Fruit fly (Drosophila melanogaster): ENCODE results near the gene Dus3.

Dus3 gene

dm6 chr2L:19791321-19792281 is 32.9 kb downstream of the Dus3 start, which contains the start of the genes CdGAPr and CG10466:
Gene CdGAPr (minus strand): TSS chr2L:19791882.
Gene CG10466 (plus strand): TSS chr2L:19792104.
- TF ChIP-seq Hnf4 (GFP tag; optimal IDR thresholded peaks at IDR 0.05), result peak; percentile 6
- peak; percentile 15 for TF ChIP-seq psq (GFP tag; optimal IDR thresholded peaks at IDR 0.05)
- peak; percentile 26 for TF ChIP-seq h (GFP tag; optimal IDR thresholded peaks at IDR 0.05)
- peak; percentile 3 for TF ChIP-seq Sp1 (GFP tag; optimal IDR thresholded peaks at IDR 0.05)
- no peak for TF ChIP-seq Rel (GFP tag; optimal IDR thresholded peaks at IDR 0.05)
- peak; percentile 25 for TF ChIP-seq Rel (tag; optimal IDR thresholded peaks at IDR 0.05)
- TF ChIP-seq GATAd (GFP tag; optimal IDR thresholded peaks at IDR 0.05), result no peak
- TF ChIP-seq dmrt93B (GFP tag; optimal IDR thresholded peaks at IDR 0.05), result no peak
- TF ChIP-seq N (GFP tag; optimal IDR thresholded peaks at IDR 0.05), result no peak

dm6 chr2L:19795320-19796110 is 36.8 kb downstream of the Dus3 start:
- no peak for TF ChIP-seq Dif (GFP tag; optimal IDR thresholded peaks at IDR 0.05; ENCODE audit: partially characterized antibody)
- no peak for TF ChIP-seq jim (GFP tag; optimal IDR thresholded peaks at IDR 0.05)
- TF ChIP-seq Sp1 (GFP tag; optimal IDR thresholded peaks at IDR 0.05), result no peak
- no peak for TF ChIP-seq Myc (optimal IDR thresholded peaks at IDR 0.05)
- TF ChIP-seq foxo (GFP tag; optimal IDR thresholded peaks at IDR 0.05), result peak in 1 of 2 experiments; percentile 60
- TF ChIP-seq h (GFP tag; optimal IDR thresholded peaks at IDR 0.05), result peak; percentile 51
- TF ChIP-seq CrebA (GFP tag; optimal IDR thresholded peaks at IDR 0.05; ENCODE audit: borderline replicate concordance), result no peak
- no peak for TF ChIP-seq Abd-B (GFP tag; optimal IDR thresholded peaks at IDR 0.05)
- no peak for TF ChIP-seq Rel (GFP tag; optimal IDR thresholded peaks at IDR 0.05)
- no peak for TF ChIP-seq Rel (tag; optimal IDR thresholded peaks at IDR 0.05)
- peak; percentile 44 for TF ChIP-seq fru (GFP tag; optimal IDR thresholded peaks at IDR 0.05)
- TF ChIP-seq sage (GFP tag; optimal IDR thresholded peaks at IDR 0.05), result no peak
- TF ChIP-seq br (GFP tag; optimal IDR thresholded peaks at IDR 0.05), result peak; percentile 28
- TF ChIP-seq rgr (GFP tag; optimal IDR thresholded peaks at IDR 0.05), result peak; percentile 62
- peak; percentile 64 for TF ChIP-seq Hnf4 (GFP tag; optimal IDR thresholded peaks at IDR 0.05)
- peak; percentile 38 for TF ChIP-seq HLH106 (tag; optimal IDR thresholded peaks at IDR 0.05)
- TF ChIP-seq dsf (GFP tag; optimal IDR thresholded peaks at IDR 0.05; ENCODE audit: borderline replicate concordance), result peak; percentile 7
- TF ChIP-seq CG32264 (GFP tag; optimal IDR thresholded peaks at IDR 0.05), result no peak
- peak; percentile 23 for TF ChIP-seq psq (GFP tag; optimal IDR thresholded peaks at IDR 0.05)
- peak; percentile 69 for TF ChIP-seq Hr83 (GFP tag; optimal IDR thresholded peaks at IDR 0.05; ENCODE audit: poor library complexity, severe bottlenecking)
- no peak for TF ChIP-seq Hr78 (GFP tag; optimal IDR thresholded peaks at IDR 0.05)
- TF ChIP-seq Mio (GFP tag; optimal IDR thresholded peaks at IDR 0.05), result no peak
- TF ChIP-seq dl (GFP tag; optimal IDR thresholded peaks at IDR 0.05; ENCODE audit: insufficient read depth in 1 of 2, partially characterized antibody in 2 of 2), result no peak
- TF ChIP-seq sv (GFP tag; optimal IDR thresholded peaks at IDR 0.05), result peak; percentile 30
- TF ChIP-seq Jra (GFP tag; optimal IDR thresholded peaks at IDR 0.05), result peak; percentile 8
- TF ChIP-seq lola (GFP tag; optimal IDR thresholded peaks at IDR 0.05), result no peak
- peak; percentile 40 for TF ChIP-seq ey (GFP tag; optimal IDR thresholded peaks at IDR 0.05)
- peak; percentile 55 for TF ChIP-seq tai (GFP tag; optimal IDR thresholded peaks at IDR 0.05)
- TF ChIP-seq usp (GFP tag; optimal IDR thresholded peaks at IDR 0.05), result no peak
- peak; percentile 81 for TF ChIP-seq woc (GFP tag; optimal IDR thresholded peaks at IDR 0.05)
- no peak for TF ChIP-seq brk (GFP tag; optimal IDR thresholded peaks at IDR 0.05)
- TF ChIP-seq dmrt93B (GFP tag; optimal IDR thresholded peaks at IDR 0.05), result peak; percentile 10
- no peak for TF ChIP-seq GATAd (GFP tag; optimal IDR thresholded peaks at IDR 0.05)

- TF ChIP-seq foxo (GFP tag; optimal IDR thresholded peaks at IDR 0.05), result no peak
- no peak for TF ChIP-seq Hr83 (GFP tag; optimal IDR thresholded peaks at IDR 0.05; ENCODE audit: poor library complexity, severe bottlenecking)
- no peak for TF ChIP-seq Sp1 (GFP tag; optimal IDR thresholded peaks at IDR 0.05)
- TF ChIP-seq ey (GFP tag; optimal IDR thresholded peaks at IDR 0.05), result no peak
- TF ChIP-seq CG32264 (GFP tag; optimal IDR thresholded peaks at IDR 0.05), result no peak
- TF ChIP-seq Hnf4 (GFP tag; optimal IDR thresholded peaks at IDR 0.05), result no peak
- no peak for TF ChIP-seq dl (GFP tag; optimal IDR thresholded peaks at IDR 0.05; ENCODE audit: insufficient read depth in 1 of 2, partially characterized antibody in 2 of 2)
- TF ChIP-seq sage (GFP tag; optimal IDR thresholded peaks at IDR 0.05), result no peak
- no peak for TF ChIP-seq N (GFP tag; optimal IDR thresholded peaks at IDR 0.05)
- TF ChIP-seq brk (GFP tag; optimal IDR thresholded peaks at IDR 0.05), result no peak
- no peak for TF ChIP-seq Abd-B (GFP tag; optimal IDR thresholded peaks at IDR 0.05)
- TF ChIP-seq Hr78 (GFP tag; optimal IDR thresholded peaks at IDR 0.05), result no peak
- no peak for TF ChIP-seq sv (GFP tag; optimal IDR thresholded peaks at IDR 0.05)
These were observed 37.4 kb downstream of the Dus3 start, which contains the start of gene sick for dm6 chr2L:19796111-19796451. Gene sick (plus strand): TSS chr2L:19796365.

Data from whole organism, wandering third instar larva.